Worm (Caenorhabditis elegans) whole organism, young adult: Measurements from ENCODE around the gene R01H2.1.

Source experiments
- attf-3 ChIP-seq: fragments of 200-800 bp; sonication (Bioruptor generic); conservative IDR thresholded peaks from 2 replicates; pipeline ENCODE4 v1.3.6; 2022; ENCODE audit warnings: missing genetic modification reagents, missing genetic modification characterization, missing compliant biosample characterization
- egl-18 ChIP-seq: fragments of 200-800 bp; sonication (Bioruptor generic); IDR thresholded peaks from 2 replicates; pipeline ENCODE4 v1.3.6; 2022; ENCODE audit warnings: missing genetic modification reagents, missing genetic modification characterization, missing compliant biosample characterization
- let-607 ChIP-seq, 2 experiments: fragments of 200-800 bp in 1 of 2; sonication (Bioruptor generic) in 1 of 2; sonication (generic microtip) in 1 of 2; optimal IDR thresholded peaks; 2 replicates each; lab custom pipeline; 2016 to 2018; ENCODE audit warnings: mild to moderate bottlenecking in 2 of 2, missing compliant biosample characterization in 2 of 2, missing genetic modification characterization in 2 of 2, moderate library complexity in 2 of 2, missing genotype in 1 of 2
- lin-26 ChIP-seq: fragments of 200-800 bp; sonication (Bioruptor generic); IDR thresholded peaks from 2 replicates; pipeline ENCODE4 v1.3.6; 2022; ENCODE audit warnings: missing genetic modification reagents, missing genetic modification characterization, missing compliant biosample characterization
- lin-35 ChIP-seq, 3 experiments: fragments of 150-350 bp in 2 of 3; sonication (generic microtip) in 1 of 3; optimal IDR thresholded peaks; 2 replicates each; lab custom pipeline; 2014 to 2018; ENCODE audit warnings: missing biosample characterization in 3 of 3, missing genetic modification characterization in 3 of 3, missing genetic modification reagents in 3 of 3
- lir-1 ChIP-seq: fragments of 200-800 bp; sonication (Bioruptor generic); conservative IDR thresholded peaks from 2 replicates; pipeline ENCODE4 v1.3.6; 2022; ENCODE audit warnings: missing genetic modification reagents, missing genetic modification characterization, missing compliant biosample characterization
- ztf-6 ChIP-seq: fragments of 200-800 bp; sonication (Bioruptor generic); IDR thresholded peaks from 2 replicates; pipeline ENCODE4 v1.3.6; 2022; ENCODE audit warnings: missing genetic modification reagents, missing genetic modification characterization, missing compliant biosample characterization

DNA sequence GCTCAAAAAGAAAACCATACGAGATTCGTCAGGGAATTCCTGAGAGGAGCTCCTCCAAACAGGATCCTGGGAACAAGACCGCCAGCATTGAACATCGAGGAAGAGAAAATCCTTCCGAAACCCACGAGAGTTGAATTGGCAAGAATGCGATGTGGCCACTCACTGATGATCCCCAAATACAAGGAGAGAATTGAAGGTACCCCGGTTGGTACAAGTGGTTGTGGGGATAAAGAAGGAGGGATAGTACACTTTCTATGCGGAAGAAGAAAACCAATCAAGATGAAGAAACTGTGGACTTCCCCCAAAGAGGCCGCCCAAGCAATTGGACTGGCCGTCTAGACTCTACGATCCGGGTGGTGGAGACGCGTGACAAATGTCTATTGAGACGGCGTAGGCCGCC is 381 bp downstream of the R01H2.1 start:
- TF ChIP-seq lin-35 (GFP tag; optimal IDR thresholded peaks at IDR 0.05; lab: Kevin White, UChicago) (no peak), ztf-6 (GFP tag; lab: Robert Waterston, UW) (no peak), attf-3 (GFP tag; lab: Robert Waterston, UW) (no peak), lir-1 (GFP tag; lab: Robert Waterston, UW) (no peak), egl-18 (GFP tag; lab: Robert Waterston, UW) (no peak), let-607 (tag; optimal IDR thresholded peaks at IDR 0.05; lab: Kevin White, UChicago) (no peak), lin-26 (no peak)
